Fruit fly (Drosophila melanogaster) whole organism, embryonic: ENCODE data around the gene trbd.
A peak's percentile ranks its signal among the peaks of the same experiment; 100 is the strongest.

Experiments used
- CG10274 ChIP-seq: fragments of 200-800 bp; sonication (Bioruptor generic); optimal IDR thresholded peaks from 3 replicates; lab custom pipeline; 2017; ENCODE audit warnings: missing biosample characterization, mild to moderate bottlenecking, missing genetic modification characterization
- CG11093 ChIP-seq: fragments of 200-800 bp; sonication (Bioruptor generic); IDR thresholded peaks from 3 replicates; pipeline ENCODE4 v1.3.6; 2022; ENCODE audit warnings: missing biosample characterization, missing genetic modification characterization
- CG14710 ChIP-seq: fragments of 200-800 bp; sonication (Bioruptor generic); optimal IDR thresholded peaks from 3 replicates; lab custom pipeline; 2019; ENCODE audit warnings: missing biosample characterization, mild to moderate bottlenecking, missing genetic modification characterization, moderate library complexity
- CG14965 ChIP-seq: fragments of 200-800 bp; sonication (Bioruptor generic); optimal IDR thresholded peaks from 2 replicates; lab custom pipeline; 2016; ENCODE audit warnings: missing biosample characterization, missing genetic modification characterization, borderline replicate concordance
- CG1529 ChIP-seq: fragments of 200-800 bp; sonication (Bioruptor generic); optimal IDR thresholded peaks from 3 replicates; lab custom pipeline; 2018; ENCODE audit warnings: missing biosample characterization, missing genetic modification characterization
- CG1603 ChIP-seq: fragments of 200-800 bp; sonication (Bioruptor generic); optimal IDR thresholded peaks from 2 replicates; lab custom pipeline; 2019; ENCODE audit warnings: missing biosample characterization, mild to moderate bottlenecking, missing genetic modification characterization, moderate library complexity
- CG16863 ChIP-seq: fragments of 200-800 bp; sonication (Bioruptor generic); optimal IDR thresholded peaks from 3 replicates; lab custom pipeline; 2016; ENCODE audit warnings: missing biosample characterization, missing genetic modification characterization
- CG17359 ChIP-seq: fragments of 200-800 bp; sonication (Bioruptor generic); optimal IDR thresholded peaks from 3 replicates; lab custom pipeline; 2018; ENCODE audit warnings: missing biosample characterization, mild to moderate bottlenecking, missing genetic modification characterization, moderate library complexity
- CG17802 ChIP-seq: fragments of 200-800 bp; sonication (Bioruptor generic); optimal IDR thresholded peaks from 2 replicates; lab custom pipeline; 2018; ENCODE audit warnings: missing biosample characterization, mild to moderate bottlenecking, missing genetic modification characterization, moderate library complexity
- CG18262 ChIP-seq: fragments of 200-800 bp; optimal IDR thresholded peaks from 3 replicates; lab custom pipeline; 2019; ENCODE audit warnings: missing biosample characterization, mild to moderate bottlenecking, missing genetic modification characterization, moderate library complexity
- CG30403 ChIP-seq: fragments of 200-800 bp; sonication (Bioruptor generic); optimal IDR thresholded peaks from 3 replicates; lab custom pipeline; 2016; ENCODE audit warnings: missing biosample characterization, missing genetic modification characterization
- CG30431 ChIP-seq: fragments of 200-800 bp; sonication (Bioruptor generic); optimal IDR thresholded peaks from 2 replicates; lab custom pipeline; 2017; ENCODE audit warnings: missing biosample characterization, missing genetic modification characterization
- CG34376 ChIP-seq: fragments of 200-800 bp; sonication (Bioruptor generic); optimal IDR thresholded peaks from 2 replicates; lab custom pipeline; 2018; ENCODE audit warnings: missing biosample characterization, mild to moderate bottlenecking, missing genetic modification characterization
- CG4328 ChIP-seq: fragments of 200-800 bp; sonication (Bioruptor generic); optimal IDR thresholded peaks from 3 replicates; lab custom pipeline; 2017; ENCODE audit warnings: missing biosample characterization, missing genetic modification reagents, missing genetic modification characterization
- CG5180 ChIP-seq: fragments of 200-800 bp; sonication (Bioruptor generic); optimal IDR thresholded peaks from 3 replicates; lab custom pipeline; 2017; ENCODE audit warnings: missing biosample characterization, missing genetic modification characterization, mild to moderate bottlenecking, moderate library complexity, missing genetic modification reagents
- CG6175 ChIP-seq: fragments of 200-800 bp; sonication (Bioruptor generic); IDR thresholded peaks from 3 replicates; pipeline ENCODE4 v1.3.6; 2022; ENCODE audit warnings: missing biosample characterization, missing genetic modification characterization
- CG7839 ChIP-seq: fragments of 200-800 bp; sonication (Bioruptor generic); optimal IDR thresholded peaks from 3 replicates; lab custom pipeline; 2018; ENCODE audit warnings: missing biosample characterization, mild to moderate bottlenecking, missing genetic modification characterization, moderate library complexity
- CG7987 ChIP-seq: fragments of 200-800 bp; sonication (Bioruptor generic); optimal IDR thresholded peaks from 2 replicates; lab custom pipeline; 2018; ENCODE audit warnings: missing biosample characterization, mild to moderate bottlenecking, missing genetic modification characterization, moderate library complexity
- CG8290 ChIP-seq, 3 experiments: fragments of 200-800 bp; sonication (Bioruptor generic); optimal IDR thresholded peaks; 2 replicates each; lab custom pipeline; 2016 to 2019; ENCODE audit warnings: missing biosample characterization in 3 of 3, missing genetic modification characterization in 3 of 3, mild to moderate bottlenecking in 2 of 3, moderate library complexity in 1 of 3
- CG8478 ChIP-seq: fragments of >200 bp; optimal IDR thresholded peaks from 2 replicates; lab custom pipeline; 2018
- CG8944 ChIP-seq: fragments of 200-800 bp; sonication (Bioruptor generic); optimal IDR thresholded peaks from 3 replicates; lab custom pipeline; 2016; ENCODE audit warnings: missing biosample characterization, missing genetic modification characterization
- CHES-1-like ChIP-seq: fragments of 200-800 bp; sonication (Bioruptor generic); optimal IDR thresholded peaks from 2 replicates; lab custom pipeline; 2016; ENCODE audit warnings: missing biosample characterization, missing genetic modification characterization
- CkIIα-i1 ChIP-seq: fragments of 200-800 bp; sonication (Bioruptor generic); IDR thresholded peaks from 2 replicates; pipeline ENCODE4 v1.3.6; 2022; ENCODE audit warnings: missing biosample characterization, missing genetic modification characterization
- Dll ChIP-seq: fragments of 200-800 bp; sonication (Bioruptor generic); IDR thresholded peaks from 4 replicates; pipeline ENCODE4 v1.3.6; 2022; ENCODE audit warnings: missing biosample characterization, missing genetic modification characterization; ENCODE audit not compliant: partially characterized antibody
- Fer1 ChIP-seq: fragments of 200-800 bp; sonication (Bioruptor generic); optimal IDR thresholded peaks from 2 replicates; lab custom pipeline; 2017; ENCODE audit warnings: missing biosample characterization, mild to moderate bottlenecking, missing genetic modification characterization
- H15 ChIP-seq: fragments of 200-800 bp; sonication (Bioruptor generic); IDR thresholded peaks from 3 replicates; pipeline ENCODE4 v1.3.6; 2022; ENCODE audit warnings: missing biosample characterization, missing genetic modification characterization
- Hmr ChIP-seq: fragments of 200-800 bp; sonication (Bioruptor generic); optimal IDR thresholded peaks from 3 replicates; lab custom pipeline; 2017; ENCODE audit warnings: mild to moderate bottlenecking, missing biosample characterization, missing genetic modification reagents, missing genetic modification characterization
- Hmx ChIP-seq: fragments of 200-800 bp; sonication (Bioruptor generic); optimal IDR thresholded peaks from 2 replicates; lab custom pipeline; 2016; ENCODE audit warnings: missing biosample characterization, missing genetic modification characterization
- MBD-R2 ChIP-seq: fragments of 200-800 bp; sonication (Bioruptor generic); IDR thresholded peaks from 2 replicates; pipeline ENCODE4 v1.3.6; 2022; ENCODE audit warnings: missing biosample characterization, missing genetic modification characterization
- PHDP ChIP-seq: fragments of 200-800 bp; sonication (Bioruptor generic); optimal IDR thresholded peaks from 3 replicates; lab custom pipeline; 2018; ENCODE audit warnings: missing biosample characterization, mild to moderate bottlenecking, missing genetic modification characterization, moderate library complexity
- Rx ChIP-seq: fragments of 200-800 bp; sonication (Bioruptor generic); IDR thresholded peaks from 2 replicates; pipeline ENCODE4 v1.3.6; 2022; ENCODE audit warnings: missing biosample characterization, missing genetic modification characterization
- Sin3A ChIP-seq: fragments of >200 bp; optimal IDR thresholded peaks from 2 replicates; lab custom pipeline; 2018
- Sox100B ChIP-seq: fragments of 200-800 bp; sonication (Bioruptor generic); optimal IDR thresholded peaks from 3 replicates; lab custom pipeline; 2018; ENCODE audit warnings: missing biosample characterization, mild to moderate bottlenecking, missing genetic modification characterization
- ap ChIP-seq: fragments of 200-800 bp; sonication (Bioruptor generic); IDR thresholded peaks from 2 replicates; pipeline ENCODE4 v1.3.6; 2022; ENCODE audit warnings: missing biosample characterization, missing genetic modification characterization
- chif ChIP-seq, 2 experiments: fragments of 200-800 bp; sonication (Bioruptor generic); optimal IDR thresholded peaks; 3 replicates each; lab custom pipeline; 2016; ENCODE audit warnings: missing biosample characterization in 2 of 2, missing genetic modification characterization in 2 of 2
- crp ChIP-seq, 2 experiments: fragments of 200-800 bp; sonication (Bioruptor generic); optimal IDR thresholded peaks; 2 replicates in 1 of 2; 3 replicates in 1 of 2; lab custom pipeline; 2017; ENCODE audit warnings: missing biosample characterization in 2 of 2, missing genetic modification characterization in 2 of 2, mild to moderate bottlenecking in 1 of 2, moderate library complexity in 1 of 2
- dmrt99B ChIP-seq: fragments of 200-800 bp; sonication (Bioruptor generic); optimal IDR thresholded peaks from 2 replicates; lab custom pipeline; 2018; ENCODE audit warnings: missing biosample characterization, mild to moderate bottlenecking, missing genetic modification characterization, moderate library complexity
- ftz-f1 ChIP-seq: fragments of 200-800 bp; sonication (Bioruptor generic); optimal IDR thresholded peaks from 2 replicates; lab custom pipeline; 2016; ENCODE audit warnings: missing biosample characterization, missing genetic modification characterization
- gfzf ChIP-seq: fragments of 200-800 bp; sonication (Bioruptor generic); optimal IDR thresholded peaks from 2 replicates; lab custom pipeline; 2016; ENCODE audit warnings: missing biosample characterization, mild to moderate bottlenecking, missing genetic modification characterization, moderate library complexity
- hbn ChIP-seq: fragments of 200-800 bp; sonication (Bioruptor generic); IDR thresholded peaks from 2 replicates; pipeline ENCODE4 v1.3.6; 2022; ENCODE audit warnings: missing biosample characterization, missing genetic modification characterization; ENCODE audit not compliant: partially characterized antibody
- lilli ChIP-seq: fragments of 200-800 bp; sonication (Bioruptor generic); optimal IDR thresholded peaks from 3 replicates; lab custom pipeline; 2016; ENCODE audit warnings: missing biosample characterization, missing genetic modification characterization
- lmd ChIP-seq: fragments of 200-800 bp; sonication (Bioruptor generic); IDR thresholded peaks from 2 replicates; pipeline ENCODE4 v1.3.6; 2022; ENCODE audit warnings: missing biosample characterization, missing genetic modification characterization
- luna ChIP-seq: fragments of 200-800 bp; sonication (Bioruptor generic); optimal IDR thresholded peaks from 2 replicates; lab custom pipeline; 2016; ENCODE audit warnings: missing biosample characterization, missing genetic modification characterization
- mirr ChIP-seq: fragments of 200-800 bp; sonication (Bioruptor generic); optimal IDR thresholded peaks from 3 replicates; lab custom pipeline; 2018; ENCODE audit warnings: missing biosample characterization, mild to moderate bottlenecking, missing genetic modification characterization
- org-1 ChIP-seq: fragments of 200-800 bp; sonication (Bioruptor generic); optimal IDR thresholded peaks from 2 replicates; lab custom pipeline; 2017; ENCODE audit warnings: missing biosample characterization, missing genetic modification characterization
- pfk ChIP-seq: fragments of 200-800 bp; sonication (Bioruptor generic); optimal IDR thresholded peaks from 2 replicates; lab custom pipeline; 2018; ENCODE audit warnings: missing biosample characterization, mild to moderate bottlenecking, missing genetic modification characterization, moderate library complexity
- pum ChIP-seq: fragments of 200-800 bp; sonication (Bioruptor generic); optimal IDR thresholded peaks from 2 replicates; lab custom pipeline; 2016; ENCODE audit warnings: missing biosample characterization, missing genetic modification characterization
- sisA ChIP-seq: fragments of 200-800 bp; sonication (Bioruptor generic); IDR thresholded peaks from 2 replicates; pipeline ENCODE4 v1.3.6; 2022; ENCODE audit warnings: missing biosample characterization, missing genetic modification characterization
- unc-4 ChIP-seq: fragments of 200-800 bp; sonication (Bioruptor generic); IDR thresholded peaks from 2 replicates; pipeline ENCODE4 v1.3.6; 2022; ENCODE audit warnings: missing biosample characterization, missing genetic modification characterization; ENCODE audit not compliant: partially characterized antibody
- wek ChIP-seq: fragments of 200-800 bp; sonication (Bioruptor generic); optimal IDR thresholded peaks from 3 replicates; lab custom pipeline; 2018; ENCODE audit warnings: missing biosample characterization, mild to moderate bottlenecking, missing genetic modification characterization, moderate library complexity
- z ChIP-seq: fragments of 200-800 bp; sonication (Bioruptor generic); IDR thresholded peaks from 3 replicates; pipeline ENCODE4 v1.3.6; 2022; ENCODE audit warnings: missing biosample characterization, missing genetic modification characterization

Gene trbd

dm6 chr3R:9710886-9711285, at the start of gene trbd, which contains the start of gene dmt (continued):
- TF ChIP-seq CG16863, result peak; percentile 52
- TF ChIP-seq CG18262 (tag; lab: Kevin White, UChicago), result no peak
- peak; percentile 55 for TF ChIP-seq CG8944 (GFP tag; lab: Kevin White, UChicago)
- TF ChIP-seq MBD-R2 (GFP tag; lab: Robert Waterston, UW), result no peak
- no peak for TF ChIP-seq CG17802 (tag; lab: Kevin White, UChicago)
- no peak for TF ChIP-seq H15 (GFP tag; lab: Robert Waterston, UW)
- TF ChIP-seq Sin3A (lab: Kevin White, UChicago), result peak; percentile 89
- peak; percentile 79 for TF ChIP-seq CG7987
- TF ChIP-seq ap (GFP tag; lab: Robert Waterston, UW), result no peak
- TF ChIP-seq CG8478 (lab: Kevin White, UChicago), result no peak
- no peak for TF ChIP-seq dmrt99B (tag; lab: Kevin White, UChicago)
- TF ChIP-seq org-1 (GFP tag; lab: Kevin White, UChicago), result no peak
- TF ChIP-seq CG30403 (GFP tag; lab: Kevin White, UChicago), result peak; percentile 58
- TF ChIP-seq CG1603 (tag; lab: Kevin White, UChicago), result peak; percentile 93
- TF ChIP-seq Dll, result no peak
- TF ChIP-seq CG6175 (GFP tag; lab: Robert Waterston, UW), result no peak
- peak; percentile 46 for TF ChIP-seq luna (GFP tag; lab: Kevin White, UChicago)
- no peak for TF ChIP-seq sisA (GFP tag; lab: Robert Waterston, UW)
- TF ChIP-seq pum, result peak; percentile 50
- TF ChIP-seq wek (GFP tag; lab: Kevin White, UChicago), result no peak
- TF ChIP-seq Sox100B, result no peak
- TF ChIP-seq z, result no peak
- no peak for TF ChIP-seq Rx (GFP tag; lab: Robert Waterston, UW)
- no peak for TF ChIP-seq CG10274
- TF ChIP-seq lmd (GFP tag; lab: Robert Waterston, UW), result no peak
- TF ChIP-seq PHDP (tag; lab: Kevin White, UChicago), result no peak
- no peak for TF ChIP-seq CG11093 (GFP tag; lab: Robert Waterston, UW)
- no peak for TF ChIP-seq CG14710 (tag; lab: Kevin White, UChicago)
- TF ChIP-seq unc-4, result no peak
- TF ChIP-seq Hmr, result no peak
- no peak for TF ChIP-seq hbn (GFP tag; lab: Robert Waterston, UW)
- peak; percentile 3 to 54 for TF ChIP-seq chif (GFP tag; optimal IDR thresholded peaks at IDR 0.05; lab: Kevin White, UChicago)
- no peak for TF ChIP-seq CG5180 (GFP tag; lab: Kevin White, UChicago)
- TF ChIP-seq CHES-1-like (GFP tag; lab: Kevin White, UChicago), result peak; percentile 92
- no peak for TF ChIP-seq CG1529
- TF ChIP-seq CG17359, result no peak
- no peak for TF ChIP-seq mirr (GFP tag; lab: Kevin White, UChicago)
- peak; percentile 51 for TF ChIP-seq CG34376
- no peak for TF ChIP-seq Hmx (GFP tag; lab: Kevin White, UChicago)
- no peak for TF ChIP-seq CG30431
- TF ChIP-seq CkIIα-i1 (GFP tag; lab: Robert Waterston, UW), result no peak
- TF ChIP-seq ftz-f1 (GFP tag; lab: Kevin White, UChicago), result peak; percentile 97
- no peak for TF ChIP-seq pfk (GFP tag; lab: Kevin White, UChicago)
- no peak for TF ChIP-seq CG4328 (GFP tag; lab: Kevin White, UChicago)
- TF ChIP-seq CG7839 (tag; lab: Kevin White, UChicago), result no peak
- TF ChIP-seq Fer1, result no peak
- TF ChIP-seq lilli (GFP tag; lab: Kevin White, UChicago), result no peak
- TF ChIP-seq crp (GFP tag; optimal IDR thresholded peaks at IDR 0.05; lab: Kevin White, UChicago), result peak; percentile 45 to 92
- TF ChIP-seq gfzf (GFP tag; lab: Kevin White, UChicago), result peak; percentile 99
- TF ChIP-seq CG8290 (GFP tag; optimal IDR thresholded peaks at IDR 0.05; lab: Kevin White, UChicago), result peak; percentile 67
- TF ChIP-seq CG8290 (tag; optimal IDR thresholded peaks at IDR 0.05; lab: Kevin White, UChicago), result no peak
- no peak for TF ChIP-seq CG14965 (GFP tag; lab: Kevin White, UChicago)
